Worm (Caenorhabditis elegans) whole organism, L3 larva: ENCODE measurements around the gene str-27.

ENCODE experiments used
- ZK546.5 ChIP-seq: sonication (generic microtip); optimal IDR thresholded peaks from 2 replicates; lab custom pipeline; 2017; ENCODE audit warnings: missing biosample characterization, missing genetic modification characterization
- elt-2 ChIP-seq: sonication (generic microtip); optimal IDR thresholded peaks from 2 replicates; lab custom pipeline; 2016; ENCODE audit warnings: missing genetic modification reagents, mild to moderate bottlenecking, missing genetic modification characterization, missing compliant biosample characterization
- elt-3 ChIP-seq, 3 experiments: fragments of 150-350 bp in 1 of 3; sonication (generic microtip) in 2 of 3; optimal IDR thresholded peaks; 2 replicates in 2 of 3; 4 replicates in 1 of 3; lab custom pipeline; 2014 to 2017; ENCODE audit warnings: missing biosample characterization in 3 of 3, missing genetic modification characterization in 3 of 3
- nhr-23 ChIP-seq: fragments of 150-350 bp; optimal IDR thresholded peaks from 2 replicates; lab custom pipeline; 2014; ENCODE audit warnings: missing biosample characterization, missing genetic modification reagents, missing genetic modification characterization
- nhr-237 ChIP-seq: fragments of 150-350 bp; optimal IDR thresholded peaks from 2 replicates; lab custom pipeline; 2014; ENCODE audit warnings: missing biosample characterization, missing genetic modification characterization
- tbx-2 ChIP-seq: sonication (generic microtip); optimal IDR thresholded peaks from 2 replicates; lab custom pipeline; 2016; ENCODE audit warnings: mild to moderate bottlenecking, missing genetic modification characterization, missing compliant biosample characterization
- ztf-4 ChIP-seq: fragments of 150-350 bp; optimal IDR thresholded peaks from 2 replicates; lab custom pipeline; 2014; ENCODE audit warnings: missing biosample characterization, missing genetic modification characterization

DNA sequence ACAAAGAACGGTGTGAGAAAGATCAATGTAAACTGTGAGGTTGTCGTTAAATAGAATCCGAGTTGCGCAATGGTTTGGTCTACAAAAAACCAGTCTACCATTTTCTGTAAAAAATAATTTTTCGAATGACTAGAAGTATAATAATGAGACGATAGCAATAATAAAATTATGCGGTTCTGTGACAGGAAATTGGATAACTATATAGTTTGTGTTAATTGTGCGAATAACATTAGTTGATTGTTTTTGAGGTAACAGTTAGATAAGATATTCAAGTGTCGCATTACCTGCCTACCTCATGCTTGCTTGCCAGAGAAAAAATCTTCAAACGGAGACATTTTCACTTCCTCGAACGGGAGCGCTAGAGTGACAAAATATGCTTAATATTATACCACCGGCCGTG is 6.2 kb upstream of the str-27 start, which contains the start of gene str-18:
- TF ChIP-seq elt-3 (tag; optimal IDR thresholded peaks at IDR 0.05; lab: Kevin White, UChicago) = no peak
- no peak for TF ChIP-seq nhr-237 (tag; lab: Kevin White, UChicago)
- TF ChIP-seq tbx-2 (tag; lab: Kevin White, UChicago) = no peak
- no peak for TF ChIP-seq ZK546.5 (tag; lab: Kevin White, UChicago)
- no peak for TF ChIP-seq ztf-4
- TF ChIP-seq elt-2 (tag; lab: Kevin White, UChicago) = no peak
- TF ChIP-seq nhr-23 = no peak
